Worm (Caenorhabditis elegans) whole organism, L4 larva: Measurements from ENCODE around the gene R02F2.7.

ENCODE experiments used
- F44E2.7 ChIP-seq: fragments of 200-800 bp; sonication (Bioruptor generic); IDR thresholded peaks from 2 replicates; pipeline ENCODE4 v2.1.2; 2022; ENCODE audit warnings: missing genetic modification characterization, missing compliant biosample characterization
- dmd-6 ChIP-seq: fragments of 200-800 bp; sonication (Bioruptor generic); IDR thresholded peaks from 2 replicates; pipeline ENCODE4 v1.3.6; 2022; ENCODE audit warnings: missing genetic modification reagents, missing genetic modification characterization, missing compliant biosample characterization
- dpl-1 ChIP-seq: fragments of 150-350 bp; optimal IDR thresholded peaks from 2 replicates; lab custom pipeline; 2014; ENCODE audit warnings: missing biosample characterization, missing genetic modification reagents, missing genetic modification characterization
- fkh-10 ChIP-seq: fragments of 150-350 bp; optimal IDR thresholded peaks from 2 replicates; lab custom pipeline; 2014; ENCODE audit warnings: missing biosample characterization, missing genetic modification reagents, missing genetic modification characterization
- hlh-11 ChIP-seq: fragments of 200-800 bp; sonication (Bioruptor generic); optimal IDR thresholded peaks from 2 replicates; lab custom pipeline; 2018; ENCODE audit warnings: mild to moderate bottlenecking, missing genetic modification characterization, missing compliant biosample characterization
- hmg-1.1 ChIP-seq: fragments of 200-800 bp; sonication (Bioruptor generic); IDR thresholded peaks from 2 replicates; pipeline ENCODE4 v1.3.6; 2022; ENCODE audit warnings: missing genetic modification reagents, missing genetic modification characterization, missing compliant biosample characterization
- lin-38 ChIP-seq: fragments of 200-800 bp; sonication (Bioruptor generic); IDR thresholded peaks from 2 replicates; pipeline ENCODE4 v1.3.6; 2022; ENCODE audit warnings: missing genetic modification reagents, missing genetic modification characterization, missing compliant biosample characterization
- lsy-2 ChIP-seq, 2 experiments: fragments of 150-350 bp in 1 of 2; sonication (generic microtip) in 1 of 2; optimal IDR thresholded peaks; 2 replicates each; lab custom pipeline; 2014 to 2017; ENCODE audit warnings: missing biosample characterization in 2 of 2, missing genetic modification characterization in 2 of 2
- nhr-11 ChIP-seq: fragments of 150-350 bp; optimal IDR thresholded peaks from 2 replicates; lab custom pipeline; 2014; ENCODE audit warnings: missing biosample characterization, missing genetic modification characterization
- nhr-28 ChIP-seq: fragments of 150-350 bp; optimal IDR thresholded peaks from 2 replicates; lab custom pipeline; 2014; ENCODE audit warnings: missing biosample characterization, missing genetic modification characterization
- pqm-1 ChIP-seq: sonication (generic microtip); optimal IDR thresholded peaks from 2 replicates; lab custom pipeline; 2017; ENCODE audit warnings: missing biosample characterization, missing genetic modification characterization
- unc-62 ChIP-seq, 3 experiments: fragments of 150-350 bp in 1 of 3; sonication (generic microtip); optimal IDR thresholded peaks in 2 of 3; peaks in 1 of 3; 1 replicate in 1 of 3; 2 replicates in 2 of 3; lab custom pipeline; 2014 to 2017; ENCODE audit warnings: missing biosample characterization in 3 of 3, missing genetic modification characterization in 3 of 3, missing genetic modification reagents in 3 of 3, missing genotype in 1 of 3
- vab-7 ChIP-seq: fragments of 200-800 bp; sonication (Bioruptor generic); IDR thresholded peaks from 2 replicates; pipeline ENCODE4 v1.3.6; 2022; ENCODE audit warnings: missing genetic modification reagents, missing genetic modification characterization, missing compliant biosample characterization
- zfp-2 ChIP-seq: sonication (generic microtip); optimal IDR thresholded peaks from 2 replicates; lab custom pipeline; 2016; ENCODE audit warnings: mild to moderate bottlenecking, missing genetic modification characterization, missing compliant biosample characterization

The R02F2.7 gene

DNA sequence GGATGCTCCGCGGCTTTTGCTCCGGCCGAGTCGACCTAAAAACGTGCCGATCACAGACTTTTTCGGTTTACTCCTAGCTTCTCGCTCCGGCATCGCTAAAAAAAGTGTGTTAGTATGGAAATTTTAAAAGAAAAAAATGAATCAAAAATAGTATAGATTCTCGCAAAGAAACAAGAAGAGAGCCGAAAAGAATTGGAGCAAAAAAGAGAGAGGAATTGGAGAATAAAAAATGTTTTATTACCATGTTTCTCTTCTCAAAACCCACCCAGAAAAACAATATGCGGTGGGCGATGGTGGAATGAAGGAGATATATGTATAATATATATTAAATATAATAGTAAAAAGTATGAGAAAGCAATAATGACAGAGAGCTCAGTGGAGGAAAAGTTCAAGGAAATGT lies 43.0 kb downstream of the R02F2.7 start, which contains the start of gene W03A5.6:
W03A5.6 (minus strand) TSS at position 101 of the 400 bp plus-strand sequence.
- TF ChIP-seq vab-7 (no peak), lin-38 (GFP tag; lab: Robert Waterston, UW) (0 out of 2 replicates have a peak, but pooled peaks have one; percentile 16)
- TF ChIP-seq, all 104 proteins: peak for 1

DNA sequence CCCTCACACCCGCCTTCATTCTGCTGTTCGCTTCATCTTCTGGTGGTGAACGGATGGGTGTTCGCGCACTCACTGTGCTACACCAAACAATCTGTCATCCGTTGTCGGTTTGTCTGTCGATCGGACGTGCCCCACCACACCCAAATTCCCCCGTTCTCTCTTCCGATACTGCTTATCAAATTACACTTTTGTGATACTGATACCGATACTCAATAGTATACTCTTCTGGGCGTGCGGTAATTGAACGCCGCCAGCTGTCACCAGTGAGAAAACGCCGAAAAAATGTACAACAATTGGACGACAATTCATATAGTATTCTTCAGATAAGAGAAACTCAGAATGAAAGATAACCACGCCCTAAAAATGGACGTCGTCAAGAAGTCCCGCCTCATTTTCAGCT lies 45.5 kb downstream of the R02F2.7 start:
- peak; percentile 58 for TF ChIP-seq hlh-11
- no peak for TF ChIP-seq fkh-10
- no peak for TF ChIP-seq lsy-2 (tag; optimal IDR thresholded peaks at IDR 0.05; lab: Kevin White, UChicago)
- peak; percentile 19 for TF ChIP-seq nhr-28
- TF ChIP-seq dpl-1 (GFP tag; lab: Kevin White, UChicago), result no peak
- peak; percentile 31 for TF ChIP-seq pqm-1 (tag; lab: Kevin White, UChicago)
- no peak for TF ChIP-seq nhr-11 (tag; lab: Kevin White, UChicago)
- peak; percentile 55 for TF ChIP-seq dmd-6 (GFP tag; lab: Robert Waterston, UW)

- TF ChIP-seq hlh-11 (no peak), zfp-2 (no peak), unc-62 (GFP tag; optimal IDR thresholded peaks at IDR 0.05 in 1 of 2; lab: Kevin White, UChicago) (peak in 1 of 2 experiments; percentile 37), unc-62 (tag; optimal IDR thresholded peaks at IDR 0.05; lab: Kevin White, UChicago) (no peak), hmg-1.1 (GFP tag; lab: Robert Waterston, UW) (no peak), F44E2.7 (GFP tag; lab: Robert Waterston, UW) (no peak)
Measured at ce11 chrIII:5436306-5436705, 47.3 kb downstream of the R02F2.7 start.
